Worm (Caenorhabditis elegans) whole organism, L1 larva: ENCODE measurements around the gene hda-1.

Source experiments
- C04F5.9 ChIP-seq: sonication (generic microtip); optimal IDR thresholded peaks from 2 replicates; lab custom pipeline; 2016; ENCODE audit warnings: missing genetic modification characterization, missing compliant biosample characterization
- C16A3.4 ChIP-seq: fragments of 150-350 bp; optimal IDR thresholded peaks from 2 replicates; lab custom pipeline; 2014; ENCODE audit warnings: missing biosample characterization, missing genetic modification characterization
- C34B4.2 ChIP-seq: sonication (generic microtip); optimal IDR thresholded peaks from 2 replicates; lab custom pipeline; 2017; ENCODE audit warnings: mild to moderate bottlenecking, missing genetic modification characterization, missing compliant biosample characterization
- F16B12.6 ChIP-seq: fragments of 150-350 bp; optimal IDR thresholded peaks from 2 replicates; lab custom pipeline; 2014; ENCODE audit warnings: missing biosample characterization, missing genetic modification characterization
- Y116A8C.19 ChIP-seq: sonication (generic microtip); optimal IDR thresholded peaks from 2 replicates; lab custom pipeline; 2016; ENCODE audit warnings: missing compliant biosample characterization, missing genetic modification characterization, borderline replicate concordance
- aha-1 ChIP-seq: fragments of 150-350 bp; optimal IDR thresholded peaks from 2 replicates; lab custom pipeline; 2014; ENCODE audit warnings: missing biosample characterization, missing genetic modification characterization
- alr-1 ChIP-seq: fragments of 200-800 bp; sonication (Bioruptor generic); optimal IDR thresholded peaks from 2 replicates; lab custom pipeline; 2018; ENCODE audit warnings: borderline replicate concordance, mild to moderate bottlenecking, missing genetic modification characterization, missing compliant biosample characterization
- aly-2 ChIP-seq: fragments of 150-350 bp; optimal IDR thresholded peaks from 2 replicates; lab custom pipeline; 2014; ENCODE audit warnings: missing biosample characterization, missing genetic modification characterization
- ama-1 ChIP-seq: fragments of 150-350 bp; optimal IDR thresholded peaks from 2 replicates; lab custom pipeline; 2014
- blmp-1 ChIP-seq: fragments of 150-350 bp; optimal IDR thresholded peaks from 2 replicates; lab custom pipeline; 2014; ENCODE audit warnings: missing biosample characterization, missing genetic modification characterization
- dpl-1 ChIP-seq, 3 experiments: fragments of 150-350 bp in 2 of 3; sonication (generic microtip) in 1 of 3; optimal IDR thresholded peaks; 2 replicates each; lab custom pipeline; 2014 to 2017; ENCODE audit warnings: missing biosample characterization in 3 of 3, missing genetic modification characterization in 3 of 3, missing genetic modification reagents in 3 of 3
- dsc-1 ChIP-seq: sonication (generic microtip); optimal IDR thresholded peaks from 2 replicates; lab custom pipeline; 2016; ENCODE audit warnings: mild to moderate bottlenecking, missing genetic modification characterization, missing compliant biosample characterization
- efl-3 ChIP-seq: fragments of 200-800 bp; sonication (Bioruptor generic); optimal IDR thresholded peaks from 2 replicates; lab custom pipeline; 2018; ENCODE audit warnings: mild to moderate bottlenecking, missing genetic modification characterization, missing compliant biosample characterization
- egl-13 ChIP-seq: sonication (generic microtip); optimal IDR thresholded peaks from 2 replicates; lab custom pipeline; 2016; ENCODE audit warnings: missing genotype, missing genetic modification reagents, missing genetic modification characterization, missing compliant biosample characterization
- egl-27 ChIP-seq, 2 experiments: fragments of 150-350 bp in 1 of 2; sonication (generic microtip); optimal IDR thresholded peaks; 3 replicates each; lab custom pipeline; 2017 to 2018; ENCODE audit warnings: missing biosample characterization in 2 of 2, missing genetic modification characterization in 2 of 2, missing genetic modification reagents in 2 of 2
- elt-2 ChIP-seq: sonication (generic microtip); optimal IDR thresholded peaks from 2 replicates; lab custom pipeline; 2016; ENCODE audit warnings: missing genetic modification characterization, mild to moderate bottlenecking, inconsistent platforms, missing compliant biosample characterization, missing genetic modification reagents
- elt-3 ChIP-seq, 6 experiments: fragments of 150-350 bp in 1 of 6; sonication (generic microtip); optimal IDR thresholded peaks; 2 replicates each; lab custom pipeline; 2017 to 2018; ENCODE audit warnings: missing biosample characterization in 6 of 6, missing genetic modification characterization in 6 of 6, inconsistent platforms in 1 of 6
- ets-5 ChIP-seq: fragments of 200-800 bp; sonication (Bioruptor generic); IDR thresholded peaks from 2 replicates; pipeline ENCODE4 v1.3.6; 2022; ENCODE audit warnings: missing genetic modification characterization, missing compliant biosample characterization
- fkh-4 ChIP-seq: sonication (generic microtip); optimal IDR thresholded peaks from 2 replicates; lab custom pipeline; 2016; ENCODE audit warnings: missing compliant biosample characterization, missing genetic modification characterization, borderline replicate concordance
- fkh-8 ChIP-seq: sonication (generic microtip); optimal IDR thresholded peaks from 2 replicates; lab custom pipeline; 2016; ENCODE audit warnings: mild to moderate bottlenecking, missing genetic modification characterization, missing compliant biosample characterization
- grh-1 ChIP-seq: fragments of 200-800 bp; sonication (Bioruptor generic); IDR thresholded peaks from 2 replicates; pipeline ENCODE4 v1.3.6; 2022; ENCODE audit warnings: missing genetic modification reagents, missing genetic modification characterization, missing compliant biosample characterization
- hlh-17 ChIP-seq: fragments of 200-800 bp; sonication (Bioruptor generic); optimal IDR thresholded peaks from 2 replicates; lab custom pipeline; 2018; ENCODE audit warnings: missing genetic modification characterization, mild to moderate bottlenecking, missing compliant biosample characterization, moderate library complexity, borderline replicate concordance
- hlh-4 ChIP-seq: sonication (generic microtip); optimal IDR thresholded peaks from 2 replicates; lab custom pipeline; 2016; ENCODE audit warnings: mild to moderate bottlenecking, missing genetic modification characterization, missing compliant biosample characterization
- isw-1 ChIP-seq: fragments of 200-800 bp; sonication (Bioruptor generic); IDR thresholded peaks from 2 replicates; pipeline ENCODE4 v1.3.6; 2022; ENCODE audit warnings: missing genetic modification characterization, missing compliant biosample characterization
- jun-1 ChIP-seq: fragments of 150-350 bp; optimal IDR thresholded peaks from 2 replicates; lab custom pipeline; 2014; ENCODE audit warnings: missing biosample characterization, missing genetic modification reagents, missing genetic modification characterization
- lin-13 ChIP-seq: fragments of 150-350 bp; optimal IDR thresholded peaks from 2 replicates; lab custom pipeline; 2014; ENCODE audit warnings: missing biosample characterization, missing genetic modification reagents, missing genetic modification characterization
- lin-15B ChIP-seq: fragments of 150-350 bp; sonication (generic microtip); optimal IDR thresholded peaks from 3 replicates; lab custom pipeline; 2014; ENCODE audit warnings: missing biosample characterization, missing genetic modification characterization
- lin-35 ChIP-seq, 2 experiments: fragments of 150-350 bp; optimal IDR thresholded peaks; 2 replicates each; lab custom pipeline; 2014; ENCODE audit warnings: missing biosample characterization in 2 of 2, missing genetic modification characterization in 2 of 2, missing genetic modification reagents in 2 of 2
- lin-39 ChIP-seq: fragments of 150-350 bp; optimal IDR thresholded peaks from 2 replicates; lab custom pipeline; 2014; ENCODE audit warnings: missing biosample characterization, missing genetic modification reagents, missing genetic modification characterization
- lir-3 ChIP-seq: sonication (generic microtip); optimal IDR thresholded peaks from 2 replicates; lab custom pipeline; 2016; ENCODE audit warnings: mild to moderate bottlenecking, missing genetic modification characterization, moderate library complexity, missing compliant biosample characterization; ENCODE audit not compliant: poor library complexity
- lsy-2 ChIP-seq, 2 experiments: fragments of 150-350 bp; optimal IDR thresholded peaks; 2 replicates each; lab custom pipeline; 2014; ENCODE audit warnings: missing biosample characterization in 2 of 2, missing genetic modification characterization in 2 of 2
- mab-9 ChIP-seq: fragments of 200-800 bp; sonication (Bioruptor generic); IDR thresholded peaks from 2 replicates; pipeline ENCODE4 v1.3.6; 2022; ENCODE audit warnings: missing genetic modification reagents, missing genetic modification characterization, missing compliant biosample characterization
- mep-1 ChIP-seq: fragments of 150-350 bp; optimal IDR thresholded peaks from 2 replicates; lab custom pipeline; 2014; ENCODE audit warnings: missing biosample characterization, missing genetic modification characterization
- nhr-11 ChIP-seq: fragments of 150-350 bp; optimal IDR thresholded peaks from 2 replicates; lab custom pipeline; 2014; ENCODE audit warnings: missing biosample characterization, missing genetic modification characterization
- nhr-12 ChIP-seq: sonication (generic microtip); optimal IDR thresholded peaks from 2 replicates; lab custom pipeline; 2017; ENCODE audit warnings: missing biosample characterization, missing genetic modification characterization
- nhr-20 ChIP-seq: sonication (generic microtip); optimal IDR thresholded peaks from 2 replicates; lab custom pipeline; 2016; ENCODE audit warnings: mild to moderate bottlenecking, missing genetic modification characterization, missing compliant biosample characterization
- nhr-237 ChIP-seq: fragments of 150-350 bp; optimal IDR thresholded peaks from 2 replicates; lab custom pipeline; 2014; ENCODE audit warnings: missing biosample characterization, missing genetic modification characterization
- nhr-28 ChIP-seq: fragments of 150-350 bp; optimal IDR thresholded peaks from 2 replicates; lab custom pipeline; 2014; ENCODE audit warnings: missing biosample characterization, missing genetic modification characterization
- nhr-47 ChIP-seq: sonication (generic microtip); optimal IDR thresholded peaks from 2 replicates; lab custom pipeline; 2016; ENCODE audit warnings: mild to moderate bottlenecking, missing genetic modification characterization, moderate library complexity, missing compliant biosample characterization
- nhr-77 ChIP-seq: fragments of 150-350 bp; optimal IDR thresholded peaks from 2 replicates; lab custom pipeline; 2014; ENCODE audit warnings: missing biosample characterization, missing genetic modification characterization
- nhr-84 ChIP-seq: sonication (generic microtip); optimal IDR thresholded peaks from 2 replicates; lab custom pipeline; 2017; ENCODE audit warnings: missing biosample characterization, missing genetic modification characterization
- nhr-85 ChIP-seq: sonication (generic microtip); peaks from one replicate; lab custom pipeline; 2016; ENCODE audit warnings: missing genetic modification characterization, inconsistent platforms, missing compliant biosample characterization
- nhr-90 ChIP-seq: sonication (generic microtip); optimal IDR thresholded peaks from 2 replicates; lab custom pipeline; 2016; ENCODE audit warnings: mild to moderate bottlenecking, missing genetic modification characterization, missing compliant biosample characterization; ENCODE audit not compliant: poor library complexity
- pqm-1 ChIP-seq: sonication (generic microtip); optimal IDR thresholded peaks from 3 replicates; lab custom pipeline; 2017; ENCODE audit warnings: missing biosample characterization, missing genetic modification characterization
- snpc-4 ChIP-seq: fragments of 150-350 bp; optimal IDR thresholded peaks from 2 replicates; lab custom pipeline; 2014; ENCODE audit warnings: missing biosample characterization, missing genetic modification characterization
- snu-23 ChIP-seq: sonication (generic microtip); optimal IDR thresholded peaks from 2 replicates; lab custom pipeline; 2016; ENCODE audit warnings: missing genetic modification characterization, missing compliant biosample characterization
- sup-37 ChIP-seq: fragments of 200-800 bp; sonication (Bioruptor generic); optimal IDR thresholded peaks from 2 replicates; lab custom pipeline; 2018; ENCODE audit warnings: mild to moderate bottlenecking, missing genetic modification characterization, missing compliant biosample characterization
- swsn-7 ChIP-seq: sonication (generic microtip); optimal IDR thresholded peaks from 2 replicates; lab custom pipeline; 2016; ENCODE audit warnings: missing genetic modification characterization, missing compliant biosample characterization
- tlp-1 ChIP-seq: fragments of 150-350 bp; optimal IDR thresholded peaks from 2 replicates; lab custom pipeline; 2014; ENCODE audit warnings: missing biosample characterization, missing genetic modification characterization
- unc-130 ChIP-seq: fragments of 150-350 bp; optimal IDR thresholded peaks from 2 replicates; lab custom pipeline; 2017; ENCODE audit warnings: missing biosample characterization, missing genetic modification characterization, inconsistent platforms
- unc-86 ChIP-seq: sonication (generic microtip); optimal IDR thresholded peaks from 2 replicates; lab custom pipeline; 2016; ENCODE audit warnings: missing genetic modification characterization, missing compliant biosample characterization
- xbp-1 ChIP-seq: sonication (generic microtip); optimal IDR thresholded peaks from 2 replicates; lab custom pipeline; 2016; ENCODE audit warnings: missing genetic modification characterization, missing compliant biosample characterization
- ztf-11 ChIP-seq, 2 experiments: sonication (generic microtip); optimal IDR thresholded peaks; 2 replicates each; lab custom pipeline; 2016 to 2017; ENCODE audit warnings: missing genetic modification characterization in 2 of 2, missing biosample characterization in 1 of 2, missing compliant biosample characterization in 1 of 2

The hda-1 gene

ce11 chrV:14510746-14511145 lies 14.4 kb upstream of the hda-1 start, which contains the start of gene R02D5.9 (continued):
- TF ChIP-seq C04F5.9: no peak
- TF ChIP-seq fkh-8 (tag; lab: Kevin White, UChicago): no peak
- no peak for TF ChIP-seq F16B12.6 (tag; lab: Kevin White, UChicago)
- no peak for TF ChIP-seq ets-5 (GFP tag; lab: Robert Waterston, UW)
- TF ChIP-seq grh-1: no peak
- TF ChIP-seq C34B4.2 (tag; lab: Kevin White, UChicago): no peak
- no peak for TF ChIP-seq unc-86 (tag; lab: Kevin White, UChicago)
- no peak for TF ChIP-seq nhr-77 (tag; lab: Kevin White, UChicago)
- peak; percentile 42 for TF ChIP-seq mep-1 (tag; lab: Kevin White, UChicago)
- TF ChIP-seq sup-37: no peak
- no peak for TF ChIP-seq tlp-1
- TF ChIP-seq efl-3 (GFP tag; lab: Kevin White, UChicago): no peak
- TF ChIP-seq lsy-2 (tag; optimal IDR thresholded peaks at IDR 0.05; lab: Kevin White, UChicago): peak in 1 of 2 experiments; percentile 43
- TF ChIP-seq egl-27 (tag; optimal IDR thresholded peaks at IDR 0.05; lab: Kevin White, UChicago): no peak
- TF ChIP-seq lir-3 (tag; lab: Kevin White, UChicago): no peak
- no peak for TF ChIP-seq lin-15B (tag; lab: Kevin White, UChicago)
- TF ChIP-seq egl-13: no peak
- TF ChIP-seq dsc-1 (tag; lab: Kevin White, UChicago): no peak
- no peak for TF ChIP-seq nhr-28 (tag; lab: Kevin White, UChicago)
- no peak for TF ChIP-seq swsn-7 (tag; lab: Kevin White, UChicago)
- TF ChIP-seq unc-130 (tag; lab: Kevin White, UChicago): peak; percentile 6
- TF ChIP-seq aha-1: no peak
- no peak for TF ChIP-seq alr-1 (tag; lab: Kevin White, UChicago)
- no peak for TF ChIP-seq ama-1
- no peak for TF ChIP-seq xbp-1 (tag; lab: Kevin White, UChicago)
- TF ChIP-seq C16A3.4 (tag; lab: Kevin White, UChicago): no peak
- TF ChIP-seq nhr-47: no peak
- no peak for TF ChIP-seq hlh-17 (GFP tag; lab: Kevin White, UChicago)
- peak; percentile 50 for TF ChIP-seq nhr-20 (tag; lab: Kevin White, UChicago)
- TF ChIP-seq isw-1 (GFP tag; lab: Robert Waterston, UW): no peak
- peak in 4 of 6 experiments; percentile 12 to 87 (median 22) for TF ChIP-seq elt-3 (tag; optimal IDR thresholded peaks at IDR 0.05; lab: Kevin White, UChicago)
- peak; percentile 91 for TF ChIP-seq nhr-85
- TF ChIP-seq jun-1: no peak
- TF ChIP-seq lin-35 (GFP tag; optimal IDR thresholded peaks at IDR 0.05; lab: Kevin White, UChicago): peak in 1 of 2 experiments; percentile 70
- no peak for TF ChIP-seq lin-39
- no peak for TF ChIP-seq dpl-1 (GFP tag; optimal IDR thresholded peaks at IDR 0.05; lab: Kevin White, UChicago)
- TF ChIP-seq blmp-1 (tag; lab: Kevin White, UChicago): peak; percentile 99
- TF ChIP-seq mab-9: no peak
- TF ChIP-seq ztf-11 (tag; optimal IDR thresholded peaks at IDR 0.05; lab: Kevin White, UChicago): no peak
- no peak for TF ChIP-seq nhr-84
- no peak for TF ChIP-seq nhr-12 (tag; lab: Kevin White, UChicago)
- TF ChIP-seq snpc-4 (tag; lab: Kevin White, UChicago): no peak
- TF ChIP-seq hlh-4 (tag; lab: Kevin White, UChicago): no peak
- TF ChIP-seq aly-2 (tag; lab: Kevin White, UChicago): no peak
- no peak for TF ChIP-seq nhr-11 (tag; lab: Kevin White, UChicago)
- no peak for TF ChIP-seq lin-13 (GFP tag; lab: Kevin White, UChicago)
- peak; percentile 51 for TF ChIP-seq snu-23 (GFP tag; lab: Kevin White, UChicago)
- TF ChIP-seq Y116A8C.19 (tag; lab: Kevin White, UChicago): no peak
- TF ChIP-seq nhr-237 (tag; lab: Kevin White, UChicago): no peak
- TF ChIP-seq elt-2 (tag; lab: Kevin White, UChicago): no peak
- no peak for TF ChIP-seq fkh-4
- TF ChIP-seq nhr-90 (tag; lab: Kevin White, UChicago): no peak
- no peak for TF ChIP-seq pqm-1 (tag; lab: Kevin White, UChicago)
